Fruit fly (Drosophila melanogaster) whole organism, embryonic: ENCODE measurements around the gene CG15473.
A peak's percentile ranks its signal among the peaks of the same experiment; 100 is the strongest.

Experiments used
- Bgb ChIP-seq: fragments of 200-800 bp; sonication (Bioruptor generic); IDR thresholded peaks from 2 replicates; pipeline ENCODE4 v1.3.6; 2022; ENCODE audit warnings: missing biosample characterization, missing genetic modification characterization; ENCODE audit not compliant: partially characterized antibody
- Bteb2 ChIP-seq: fragments of 200-800 bp; sonication (Bioruptor generic); optimal IDR thresholded peaks from 2 replicates; lab custom pipeline; 2016; ENCODE audit warnings: missing biosample characterization, missing genetic modification characterization
- CG12104 ChIP-seq: fragments of 200-800 bp; sonication (Bioruptor generic); optimal IDR thresholded peaks from 3 replicates; lab custom pipeline; 2016; ENCODE audit warnings: missing biosample characterization, missing genetic modification characterization
- CG14050 ChIP-seq: fragments of 200-800 bp; sonication (Bioruptor generic); IDR thresholded peaks from 3 replicates; pipeline ENCODE4 v1.3.6; 2022; ENCODE audit warnings: missing biosample characterization, missing genetic modification characterization
- CG14441 ChIP-seq: fragments of 200-800 bp; sonication (Bioruptor generic); IDR thresholded peaks from 2 replicates; pipeline ENCODE4 v1.3.6; 2022; ENCODE audit warnings: missing biosample characterization, missing genetic modification characterization
- CG14860 ChIP-seq: fragments of 200-800 bp; sonication (Bioruptor generic); IDR thresholded peaks from 3 replicates; pipeline ENCODE4 v1.3.6; 2022; ENCODE audit warnings: missing biosample characterization, missing genetic modification characterization; ENCODE audit not compliant: partially characterized antibody
- CG17328 ChIP-seq: fragments of 200-800 bp; sonication (Bioruptor generic); IDR thresholded peaks from 2 replicates; pipeline ENCODE4 v1.3.6; 2022; ENCODE audit warnings: missing biosample characterization, missing genetic modification characterization
- CG18262 ChIP-seq: fragments of 200-800 bp; optimal IDR thresholded peaks from 3 replicates; lab custom pipeline; 2019; ENCODE audit warnings: missing biosample characterization, mild to moderate bottlenecking, missing genetic modification characterization, moderate library complexity
- CG1832 ChIP-seq: fragments of 200-800 bp; sonication (Bioruptor generic); optimal IDR thresholded peaks from 2 replicates; lab custom pipeline; 2017; ENCODE audit warnings: missing biosample characterization, mild to moderate bottlenecking, missing genetic modification characterization, inconsistent platforms
- CG2129 ChIP-seq: fragments of 200-800 bp; sonication (Bioruptor generic); IDR thresholded peaks from 2 replicates; pipeline ENCODE4 v1.3.6; 2022; ENCODE audit warnings: missing biosample characterization, missing genetic modification characterization; ENCODE audit not compliant: partially characterized antibody
- CG2202 ChIP-seq: fragments of 200-800 bp; sonication (Bioruptor generic); optimal IDR thresholded peaks from 2 replicates; lab custom pipeline; 2018; ENCODE audit warnings: missing biosample characterization, mild to moderate bottlenecking, missing genetic modification characterization
- CG30403 ChIP-seq: fragments of 200-800 bp; sonication (Bioruptor generic); optimal IDR thresholded peaks from 3 replicates; lab custom pipeline; 2016; ENCODE audit warnings: missing biosample characterization, missing genetic modification characterization
- CG32772 ChIP-seq: fragments of 200-800 bp; sonication (Bioruptor generic); IDR thresholded peaks from 2 replicates; pipeline ENCODE4 v1.3.6; 2022; ENCODE audit warnings: missing biosample characterization, missing genetic modification characterization
- CG34224 ChIP-seq: fragments of 200-800 bp; sonication (Bioruptor generic); IDR thresholded peaks from 3 replicates; pipeline ENCODE4 v1.3.6; 2022; ENCODE audit warnings: missing biosample characterization, missing genetic modification characterization; ENCODE audit not compliant: partially characterized antibody
- CG4282 ChIP-seq: fragments of 200-800 bp; sonication (Bioruptor generic); optimal IDR thresholded peaks from 2 replicates; lab custom pipeline; 2016; ENCODE audit warnings: missing biosample characterization, missing genetic modification characterization
- CG4617 ChIP-seq: fragments of 200-800 bp; sonication (Bioruptor generic); optimal IDR thresholded peaks from 3 replicates; lab custom pipeline; 2016; ENCODE audit warnings: missing biosample characterization, missing genetic modification characterization, borderline replicate concordance
- CG6791 ChIP-seq: fragments of 200-800 bp; sonication (Bioruptor generic); IDR thresholded peaks from 3 replicates; pipeline ENCODE4 v1.3.6; 2022; ENCODE audit warnings: missing biosample characterization, missing genetic modification characterization; ENCODE audit not compliant: partially characterized antibody
- CG6813 ChIP-seq: fragments of 200-800 bp; sonication (Bioruptor generic); optimal IDR thresholded peaks from 2 replicates; lab custom pipeline; 2017; ENCODE audit warnings: missing biosample characterization, missing genetic modification characterization, mild to moderate bottlenecking, moderate library complexity, missing genetic modification reagents
- CG6854 ChIP-seq: fragments of 200-800 bp; sonication (Bioruptor generic); optimal IDR thresholded peaks from 3 replicates; lab custom pipeline; 2017; ENCODE audit warnings: missing biosample characterization, mild to moderate bottlenecking, missing genetic modification characterization
- CG8388 ChIP-seq: fragments of 200-800 bp; sonication (Bioruptor generic); optimal IDR thresholded peaks from 2 replicates; lab custom pipeline; 2019; ENCODE audit warnings: missing biosample characterization, mild to moderate bottlenecking, missing genetic modification characterization, moderate library complexity
- Dref ChIP-seq: fragments of 200-800 bp; sonication (Bioruptor generic); IDR thresholded peaks from 2 replicates; pipeline ENCODE4 v1.3.6; 2022; ENCODE audit warnings: missing biosample characterization, missing genetic modification characterization
- HLH4C ChIP-seq: fragments of 200-800 bp; sonication (Bioruptor generic); IDR thresholded peaks from 3 replicates; pipeline ENCODE4 v1.3.6; 2022; ENCODE audit warnings: missing biosample characterization, missing genetic modification characterization; ENCODE audit not compliant: partially characterized antibody
- MESR4 ChIP-seq: fragments of 200-800 bp; sonication (Bioruptor generic); optimal IDR thresholded peaks from 2 replicates; lab custom pipeline; 2018; ENCODE audit warnings: missing biosample characterization, mild to moderate bottlenecking, missing genetic modification characterization, moderate library complexity
- Pdp1 ChIP-seq, 2 experiments: fragments of 200-800 bp; sonication (Bioruptor generic); optimal IDR thresholded peaks; 3 replicates each; lab custom pipeline; 2016; ENCODE audit warnings: missing biosample characterization in 2 of 2, missing genetic modification characterization in 2 of 2, mild to moderate bottlenecking in 1 of 2, moderate library complexity in 1 of 2
- Ravus ChIP-seq: fragments of 200-800 bp; sonication (Bioruptor generic); IDR thresholded peaks from 2 replicates; pipeline ENCODE4 v1.3.6; 2022; ENCODE audit warnings: missing biosample characterization, missing genetic modification characterization
- Rx ChIP-seq: fragments of 200-800 bp; sonication (Bioruptor generic); IDR thresholded peaks from 2 replicates; pipeline ENCODE4 v1.3.6; 2022; ENCODE audit warnings: missing biosample characterization, missing genetic modification characterization
- Scr ChIP-seq: fragments of 200-800 bp; sonication (Bioruptor generic); IDR thresholded peaks from 2 replicates; pipeline ENCODE4 v1.3.6; 2022; ENCODE audit warnings: missing biosample characterization, missing genetic modification characterization; ENCODE audit not compliant: partially characterized antibody
- Sry-δ ChIP-seq: fragments of 200-800 bp; sonication (Bioruptor generic); optimal IDR thresholded peaks from 2 replicates; lab custom pipeline; 2016; ENCODE audit warnings: missing biosample characterization, missing genetic modification characterization
- YL-1 ChIP-seq: fragments of 200-800 bp; sonication (Bioruptor generic); optimal IDR thresholded peaks from 3 replicates; lab custom pipeline; 2017; ENCODE audit warnings: missing biosample characterization, mild to moderate bottlenecking, missing genetic modification characterization
- ato ChIP-seq: fragments of 200-800 bp; sonication (Bioruptor generic); IDR thresholded peaks from 2 replicates; pipeline ENCODE4 v1.3.6; 2022; ENCODE audit warnings: missing biosample characterization, missing genetic modification characterization; ENCODE audit not compliant: partially characterized antibody
- bbx ChIP-seq: fragments of 200-800 bp; sonication (Bioruptor generic); IDR thresholded peaks from 2 replicates; pipeline ENCODE4 v1.3.6; 2022; ENCODE audit warnings: missing biosample characterization, missing genetic modification characterization; ENCODE audit not compliant: partially characterized antibody
- chinmo ChIP-seq: fragments of 200-800 bp; sonication (Bioruptor generic); IDR thresholded peaks from 4 replicates; pipeline ENCODE4 v1.3.6; 2022; ENCODE audit warnings: missing biosample characterization, missing genetic modification characterization; ENCODE audit not compliant: partially characterized antibody
- dan ChIP-seq: fragments of 200-800 bp; sonication (Bioruptor generic); IDR thresholded peaks from 2 replicates; pipeline ENCODE4 v1.3.6; 2022; ENCODE audit warnings: missing biosample characterization, missing genetic modification characterization
- exex ChIP-seq: fragments of 200-800 bp; sonication (Bioruptor generic); optimal IDR thresholded peaks from 4 replicates; lab custom pipeline; 2018; ENCODE audit warnings: missing biosample characterization, mild to moderate bottlenecking, missing genetic modification characterization, moderate library complexity
- gro ChIP-seq: fragments of 200-800 bp; sonication (Bioruptor generic); optimal IDR thresholded peaks from 2 replicates; lab custom pipeline; 2016; ENCODE audit warnings: missing biosample characterization, missing genetic modification characterization
- gsb-n ChIP-seq: fragments of 200-800 bp; sonication (Bioruptor generic); optimal IDR thresholded peaks from 3 replicates; lab custom pipeline; 2018; ENCODE audit warnings: missing biosample characterization, mild to moderate bottlenecking, missing genetic modification characterization
- jing ChIP-seq: fragments of 200-800 bp; sonication (Bioruptor generic); optimal IDR thresholded peaks from 2 replicates; lab custom pipeline; 2018; ENCODE audit warnings: missing biosample characterization, mild to moderate bottlenecking, missing genetic modification characterization
- knrl ChIP-seq: fragments of 200-800 bp; sonication (Bioruptor generic); IDR thresholded peaks from 3 replicates; pipeline ENCODE4 v1.3.6; 2022; ENCODE audit warnings: missing biosample characterization, missing genetic modification characterization; ENCODE audit not compliant: partially characterized antibody
- mirr ChIP-seq: fragments of 200-800 bp; sonication (Bioruptor generic); optimal IDR thresholded peaks from 3 replicates; lab custom pipeline; 2018; ENCODE audit warnings: missing biosample characterization, mild to moderate bottlenecking, missing genetic modification characterization
- pzg ChIP-seq: fragments of 200-800 bp; sonication (Bioruptor generic); optimal IDR thresholded peaks from 3 replicates; lab custom pipeline; 2018; ENCODE audit warnings: missing biosample characterization, mild to moderate bottlenecking, missing genetic modification characterization, moderate library complexity
- ranshi ChIP-seq: fragments of 200-800 bp; sonication (Bioruptor generic); IDR thresholded peaks from 2 replicates; pipeline ENCODE4 v1.3.6; 2022; ENCODE audit warnings: missing biosample characterization, missing genetic modification characterization
- sd ChIP-seq: fragments of 200-800 bp; sonication (Bioruptor generic); optimal IDR thresholded peaks from 3 replicates; lab custom pipeline; 2018; ENCODE audit warnings: missing biosample characterization, mild to moderate bottlenecking, missing genetic modification characterization, moderate library complexity
- seq ChIP-seq: fragments of 200-800 bp; sonication (Bioruptor generic); IDR thresholded peaks from 2 replicates; pipeline ENCODE4 v1.3.6; 2022; ENCODE audit warnings: missing biosample characterization, missing genetic modification characterization
- sima ChIP-seq: fragments of 200-800 bp; sonication (Bioruptor generic); optimal IDR thresholded peaks from 2 replicates; lab custom pipeline; 2016; ENCODE audit warnings: missing biosample characterization, missing genetic modification characterization
- sob ChIP-seq: fragments of 200-800 bp; sonication (Bioruptor generic); IDR thresholded peaks from 2 replicates; pipeline ENCODE4 v1.3.6; 2022; ENCODE audit warnings: missing biosample characterization, missing genetic modification characterization
- vnd ChIP-seq: fragments of 200-800 bp; sonication (Bioruptor generic); IDR thresholded peaks from 3 replicates; pipeline ENCODE4 v1.3.6; 2022; ENCODE audit warnings: missing biosample characterization, missing genetic modification characterization; ENCODE audit not compliant: partially characterized antibody

Gene CG15473

DNA sequence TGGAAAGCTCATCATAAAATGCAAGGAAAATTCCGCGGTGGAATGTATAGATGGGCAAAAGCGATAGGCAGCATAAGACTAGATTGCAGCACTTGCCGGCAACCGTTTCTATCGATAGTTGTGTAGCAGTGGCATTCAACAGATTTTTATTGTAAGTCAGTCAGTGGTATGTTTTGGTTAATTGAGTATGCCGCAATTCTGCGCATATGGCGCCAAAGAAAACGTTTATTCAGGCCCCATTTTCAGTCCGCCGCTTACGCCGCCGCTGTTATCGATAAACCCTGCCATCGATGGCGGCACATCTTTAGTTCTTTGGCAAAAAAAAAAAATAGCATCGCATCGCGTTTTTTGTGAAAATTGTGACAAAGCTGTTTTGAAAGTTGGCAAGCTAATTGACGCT lies 4.5 kb downstream of the CG15473 start, which contains the start of the genes Cbp80 and Torsin (continued):
- peak; percentile 83 for TF ChIP-seq bbx (GFP tag; lab: Robert Waterston, UW)
- TF ChIP-seq CG12104 (GFP tag; lab: Kevin White, UChicago), result no peak
- TF ChIP-seq CG32772 (GFP tag; lab: Robert Waterston, UW), result peak; percentile 68
- TF ChIP-seq gro (GFP tag; lab: Kevin White, UChicago), result no peak
- no peak for TF ChIP-seq jing (GFP tag; lab: Kevin White, UChicago)
- no peak for TF ChIP-seq CG30403 (GFP tag; lab: Kevin White, UChicago)
- TF ChIP-seq Bgb, result peak; percentile 85
- no peak for TF ChIP-seq CG8388 (GFP tag; lab: Kevin White, UChicago)
- TF ChIP-seq CG6854 (GFP tag; lab: Kevin White, UChicago), result no peak
- no peak for TF ChIP-seq Ravus
- TF ChIP-seq CG6791 (GFP tag; lab: Robert Waterston, UW), result peak; percentile 84
- TF ChIP-seq CG1832, result no peak
- no peak for TF ChIP-seq CG4282 (GFP tag; lab: Kevin White, UChicago)
- TF ChIP-seq sob (GFP tag; lab: Robert Waterston, UW), result peak; percentile 47; the same call in 1 of the 2 replicates
- TF ChIP-seq Scr, result peak; percentile 92

dm6 chrX:4647316-4648046 lies 6.8 kb downstream of the CG15473 start, which contains the start of the genes HLH4C and mRpL30:
TSS of gene HLH4C (minus strand) at chrX:4647414.
TSS of gene mRpL30 (plus strand) at chrX:4647871.
- peak; percentile 45 for TF ChIP-seq pzg (GFP tag; lab: Kevin White, UChicago)
- no peak for TF ChIP-seq mirr
- TF ChIP-seq Bteb2 (GFP tag; lab: Kevin White, UChicago), result no peak
- TF ChIP-seq CG4617 (GFP tag; lab: Kevin White, UChicago), result peak; percentile 18
- 0 out of 2 replicates have a peak, but pooled peaks have one; percentile 20 for TF ChIP-seq CG2129 (GFP tag; lab: Robert Waterston, UW)
- TF ChIP-seq CG34224 (GFP tag; lab: Robert Waterston, UW), result peak; percentile 90
- TF ChIP-seq Dref (GFP tag; lab: Robert Waterston, UW), result peak; percentile 68
- no peak for TF ChIP-seq Rx (GFP tag; lab: Robert Waterston, UW)
- TF ChIP-seq Bgb, result peak; percentile 90
- peak; percentile 87 for TF ChIP-seq vnd
- peak; percentile 97 for TF ChIP-seq ato (GFP tag; lab: Robert Waterston, UW)
- peak; percentile 62 for TF ChIP-seq MESR4
- TF ChIP-seq sd, result no peak
- TF ChIP-seq CG17328, result no peak
- TF ChIP-seq YL-1 (GFP tag; lab: Kevin White, UChicago), result peak; percentile 39
- peak; percentile 93 for TF ChIP-seq CG14860 (GFP tag; lab: Robert Waterston, UW)
- 0 out of 3 replicates have a peak, but pooled peaks have one; percentile 27 for TF ChIP-seq knrl (GFP tag; lab: Robert Waterston, UW)
- TF ChIP-seq CG14050 (GFP tag; lab: Robert Waterston, UW), result no peak
- TF ChIP-seq HLH4C (GFP tag; lab: Robert Waterston, UW), result peak; percentile 100
- TF ChIP-seq ranshi (GFP tag; lab: Robert Waterston, UW), result no peak
- peak in 1 of 2 experiments; percentile 99 for TF ChIP-seq Pdp1 (GFP tag; optimal IDR thresholded peaks at IDR 0.05; lab: Kevin White, UChicago)
- TF ChIP-seq chinmo (GFP tag; lab: Robert Waterston, UW), result peak; percentile 96
- peak; percentile 6 for TF ChIP-seq exex (tag; lab: Kevin White, UChicago)
- no peak for TF ChIP-seq gsb-n (tag; lab: Kevin White, UChicago)
- no peak for TF ChIP-seq dan (GFP tag; lab: Robert Waterston, UW)
- TF ChIP-seq sima (GFP tag; lab: Kevin White, UChicago), result no peak
- peak; percentile 97 for TF ChIP-seq CG6791 (GFP tag; lab: Robert Waterston, UW)
- TF ChIP-seq CG18262 (tag; lab: Kevin White, UChicago), result no peak
- TF ChIP-seq CG6813 (GFP tag; lab: Kevin White, UChicago), result no peak
- peak; percentile 8 for TF ChIP-seq Sry-δ (GFP tag; lab: Kevin White, UChicago)
- TF ChIP-seq CG14441 (GFP tag; lab: Robert Waterston, UW), result no peak
- TF ChIP-seq seq (GFP tag; lab: Robert Waterston, UW), result peak; percentile 61; the same call in 1 of the 2 replicates
- TF ChIP-seq CG2202 (tag; lab: Kevin White, UChicago), result no peak
